Worm (Caenorhabditis elegans) whole organism, L2 larva: Measurements from ENCODE around the gene F28H7.3.

ENCODE experiments used
- C34F6.9 ChIP-seq: fragments of 150-350 bp; optimal IDR thresholded peaks from 2 replicates; lab custom pipeline; 2014; ENCODE audit warnings: missing biosample characterization, missing genetic modification characterization
- F13H6.1 ChIP-seq: sonication (generic microtip); optimal IDR thresholded peaks from 2 replicates; lab custom pipeline; 2016; ENCODE audit warnings: missing genetic modification characterization, missing compliant biosample characterization
- R02D3.7 ChIP-seq: fragments of 150-350 bp; optimal IDR thresholded peaks from 2 replicates; lab custom pipeline; 2014; ENCODE audit warnings: missing biosample characterization, missing genetic modification characterization
- Y55F3AM.14 ChIP-seq: fragments of 200-800 bp; sonication (Bioruptor generic); optimal IDR thresholded peaks from 2 replicates; lab custom pipeline; 2018; ENCODE audit warnings: mild to moderate bottlenecking, missing genetic modification characterization, missing compliant biosample characterization
- ZK546.5 ChIP-seq: sonication (generic microtip); optimal IDR thresholded peaks from 2 replicates; lab custom pipeline; 2017; ENCODE audit warnings: missing biosample characterization, missing genetic modification characterization
- aly-2 ChIP-seq: fragments of 150-350 bp; optimal IDR thresholded peaks from 2 replicates; lab custom pipeline; 2014; ENCODE audit warnings: missing biosample characterization, missing genetic modification characterization
- ama-1 ChIP-seq: fragments of 150-350 bp; optimal IDR thresholded peaks from 2 replicates; lab custom pipeline; 2018; ENCODE audit warnings: inconsistent platforms
- blmp-1 ChIP-seq: sonication (generic microtip); optimal IDR thresholded peaks from 2 replicates; lab custom pipeline; 2017; ENCODE audit warnings: missing genetic modification characterization, mild to moderate bottlenecking, missing compliant biosample characterization, antibody characterized with exemption, moderate library complexity; ENCODE audit not compliant: insufficient read depth
- ceh-16 ChIP-seq: fragments of 150-350 bp; optimal IDR thresholded peaks from 2 replicates; lab custom pipeline; 2014; ENCODE audit warnings: missing biosample characterization, missing genetic modification characterization
- ceh-82 ChIP-seq: fragments of 150-350 bp; optimal IDR thresholded peaks from 2 replicates; lab custom pipeline; 2014; ENCODE audit warnings: missing biosample characterization, missing genetic modification characterization
- crh-2 ChIP-seq: sonication (generic microtip); optimal IDR thresholded peaks from 2 replicates; lab custom pipeline; 2017; ENCODE audit warnings: missing biosample characterization, missing genetic modification characterization
- dmd-4 ChIP-seq: sonication (generic microtip); optimal IDR thresholded peaks from 2 replicates; lab custom pipeline; 2017; ENCODE audit warnings: missing biosample characterization, missing genetic modification characterization
- egl-27 ChIP-seq: sonication (generic microtip); optimal IDR thresholded peaks from 3 replicates; lab custom pipeline; 2017; ENCODE audit warnings: missing biosample characterization, missing genetic modification reagents, missing genetic modification characterization
- elt-3 ChIP-seq: sonication (generic microtip); optimal IDR thresholded peaks from 2 replicates; lab custom pipeline; 2017; ENCODE audit warnings: missing biosample characterization, missing genetic modification characterization
- gmeb-1 ChIP-seq: fragments of 150-350 bp; optimal IDR thresholded peaks from 2 replicates; lab custom pipeline; 2014; ENCODE audit warnings: missing biosample characterization, missing genetic modification characterization
- lin-11 ChIP-seq: fragments of 150-350 bp; sonication (generic microtip); optimal IDR thresholded peaks from 2 replicates; lab custom pipeline; 2014; ENCODE audit warnings: missing biosample characterization, missing genetic modification characterization, inconsistent platforms, mixed read lengths
- lin-13 ChIP-seq: fragments of 150-350 bp; optimal IDR thresholded peaks from 2 replicates; lab custom pipeline; 2014; ENCODE audit warnings: missing biosample characterization, missing genetic modification reagents, missing genetic modification characterization
- lin-39 ChIP-seq: fragments of 150-350 bp; optimal IDR thresholded peaks from 2 replicates; lab custom pipeline; 2014; ENCODE audit warnings: missing biosample characterization, missing genetic modification reagents, missing genetic modification characterization
- mbf-1 ChIP-seq: sonication (generic microtip); optimal IDR thresholded peaks from 2 replicates; lab custom pipeline; 2017; ENCODE audit warnings: missing biosample characterization, missing genetic modification characterization
- mdl-1 ChIP-seq, 2 experiments: fragments of 150-350 bp in 1 of 2; sonication (generic microtip) in 1 of 2; optimal IDR thresholded peaks; 2 replicates each; lab custom pipeline; 2017; ENCODE audit warnings: missing biosample characterization in 2 of 2, missing genetic modification characterization in 2 of 2
- nhr-10 ChIP-seq: sonication (generic microtip); optimal IDR thresholded peaks from 2 replicates; lab custom pipeline; 2017; ENCODE audit warnings: missing biosample characterization, missing genetic modification characterization
- nhr-11 ChIP-seq: fragments of 150-350 bp; optimal IDR thresholded peaks from 2 replicates; lab custom pipeline; 2014; ENCODE audit warnings: missing biosample characterization, missing genetic modification characterization
- nhr-129 ChIP-seq: fragments of 150-350 bp; optimal IDR thresholded peaks from 2 replicates; lab custom pipeline; 2014; ENCODE audit warnings: missing biosample characterization, missing genetic modification characterization
- nhr-21 ChIP-seq: fragments of 150-350 bp; optimal IDR thresholded peaks from 2 replicates; lab custom pipeline; 2014; ENCODE audit warnings: missing biosample characterization, missing genetic modification characterization
- nhr-237 ChIP-seq: fragments of 150-350 bp; optimal IDR thresholded peaks from 2 replicates; lab custom pipeline; 2014; ENCODE audit warnings: missing biosample characterization, missing genetic modification characterization
- nhr-25 ChIP-seq: fragments of 150-350 bp; sonication (generic microtip); optimal IDR thresholded peaks from 3 replicates; lab custom pipeline; 2014; ENCODE audit warnings: missing biosample characterization, missing genetic modification characterization
- nhr-77 ChIP-seq: fragments of 150-350 bp; optimal IDR thresholded peaks from 2 replicates; lab custom pipeline; 2014; ENCODE audit warnings: missing biosample characterization, missing genetic modification characterization
- peb-1 ChIP-seq: fragments of 150-350 bp; optimal IDR thresholded peaks from 2 replicates; lab custom pipeline; 2014; ENCODE audit warnings: missing biosample characterization, missing genetic modification characterization
- sem-4 ChIP-seq: fragments of 150-350 bp; optimal IDR thresholded peaks from 2 replicates; lab custom pipeline; 2014; ENCODE audit warnings: missing biosample characterization, missing genetic modification reagents, missing genetic modification characterization
- skn-1 ChIP-seq: sonication (generic microtip); optimal IDR thresholded peaks from 2 replicates; lab custom pipeline; 2017; ENCODE audit warnings: missing biosample characterization, missing genetic modification characterization
- unc-39 ChIP-seq: fragments of 150-350 bp; optimal IDR thresholded peaks from 2 replicates; lab custom pipeline; 2014; ENCODE audit warnings: missing biosample characterization, missing genetic modification characterization
- unc-55 ChIP-seq: fragments of 150-350 bp; sonication (generic microtip); optimal IDR thresholded peaks from 3 replicates; lab custom pipeline; 2014; ENCODE audit warnings: missing biosample characterization, missing genetic modification reagents, missing genetic modification characterization
- zag-1 ChIP-seq: fragments of 150-350 bp; optimal IDR thresholded peaks from 2 replicates; lab custom pipeline; 2014; ENCODE audit warnings: missing biosample characterization, missing genetic modification characterization
- ztf-1 ChIP-seq: fragments of 200-800 bp; sonication (Bioruptor generic); conservative IDR thresholded peaks from 2 replicates; pipeline ENCODE4 v1.3.6; 2022; ENCODE audit warnings: missing genetic modification characterization, missing compliant biosample characterization

F28H7.3 gene

DNA sequence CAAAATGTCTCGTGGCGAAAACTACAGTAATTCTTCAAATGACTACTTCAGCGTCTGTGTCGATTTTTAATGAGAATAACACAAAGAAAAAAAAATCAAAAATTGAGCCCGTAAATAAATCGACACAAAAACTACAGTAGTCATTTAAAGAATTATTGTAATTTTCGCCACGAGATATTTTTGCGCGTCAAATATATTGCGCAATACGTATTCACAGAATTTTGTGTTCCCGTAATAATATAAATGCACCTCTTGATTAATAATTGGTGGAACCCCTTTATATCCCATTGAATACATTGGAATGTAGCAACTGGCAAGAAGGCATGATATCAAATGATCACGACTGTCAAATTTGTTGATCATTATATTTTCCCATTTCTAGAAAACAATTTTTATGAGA lies 18.3 kb upstream of the F28H7.3 start:
- TF ChIP-seq F13H6.1 (tag; lab: Kevin White, UChicago) (no peak), nhr-10 (tag; lab: Kevin White, UChicago) (no peak), mdl-1 (tag; optimal IDR thresholded peaks at IDR 0.05; lab: Kevin White, UChicago) (no peak), nhr-11 (no peak), dmd-4 (tag; lab: Kevin White, UChicago) (no peak), lin-13 (GFP tag; lab: Kevin White, UChicago) (no peak), nhr-21 (no peak), ztf-1 (no peak), gmeb-1 (tag; lab: Kevin White, UChicago) (no peak), mbf-1 (tag; lab: Kevin White, UChicago) (no peak), unc-55 (GFP tag; lab: Kevin White, UChicago) (no peak), lin-11 (tag; lab: Kevin White, UChicago) (no peak), nhr-77 (tag; lab: Kevin White, UChicago) (no peak), elt-3 (tag; lab: Kevin White, UChicago) (no peak), peb-1 (no peak), skn-1 (no peak)

ce11 chrV:10764066-10764465 lies 13.5 kb upstream of the F28H7.3 start, which contains the start of gene ocr-1:
Gene ocr-1 (plus strand): TSS chrV:10764366.
- no peak for TF ChIP-seq ZK546.5 (tag; lab: Kevin White, UChicago)
- no peak for TF ChIP-seq crh-2 (tag; lab: Kevin White, UChicago)
- TF ChIP-seq nhr-11, result no peak
- no peak for TF ChIP-seq mdl-1 (tag; optimal IDR thresholded peaks at IDR 0.05; lab: Kevin White, UChicago)
- no peak for TF ChIP-seq elt-3 (tag; lab: Kevin White, UChicago)
- TF ChIP-seq F13H6.1 (tag; lab: Kevin White, UChicago), result no peak
- TF ChIP-seq zag-1 (tag; lab: Kevin White, UChicago), result no peak
- TF ChIP-seq Y55F3AM.14 (GFP tag; lab: Kevin White, UChicago), result no peak
- TF ChIP-seq unc-39 (tag; lab: Kevin White, UChicago), result no peak
- TF ChIP-seq sem-4, result no peak
- TF ChIP-seq nhr-129 (tag; lab: Kevin White, UChicago), result no peak
- no peak for TF ChIP-seq ama-1 (lab: Kevin White, UChicago)
- TF ChIP-seq R02D3.7, result no peak
- no peak for TF ChIP-seq peb-1
- TF ChIP-seq ceh-16 (tag; lab: Kevin White, UChicago), result no peak
- TF ChIP-seq nhr-10 (tag; lab: Kevin White, UChicago), result no peak
- TF ChIP-seq nhr-21, result no peak
- TF ChIP-seq egl-27 (tag; lab: Kevin White, UChicago), result no peak
- TF ChIP-seq C34F6.9 (tag; lab: Kevin White, UChicago), result no peak

DNA sequence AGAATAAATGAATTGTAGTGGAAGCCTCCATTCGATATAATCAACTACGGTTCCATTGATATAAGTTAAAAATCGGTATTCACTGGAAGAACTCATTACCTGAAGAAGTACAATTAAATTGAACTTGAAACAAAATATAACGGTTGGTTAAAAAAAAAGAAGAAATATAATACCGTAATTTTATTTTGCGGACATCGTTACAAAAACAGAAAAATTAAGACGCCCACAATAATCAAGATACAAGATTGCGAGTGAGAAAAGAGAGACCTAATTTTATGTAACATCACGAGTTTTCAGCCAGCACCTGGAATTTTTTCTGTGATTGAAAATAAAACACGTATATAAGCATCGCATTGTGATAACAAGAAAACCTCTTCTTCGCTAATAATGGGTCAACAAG lies 12.1 kb upstream of the F28H7.3 start, which contains the start of gene sre-6:
sre-6 (minus strand) TSS at position 101 of the 400 bp plus-strand sequence.
- TF ChIP-seq ceh-82 (tag; lab: Kevin White, UChicago) (no peak), aly-2 (no peak), lin-39 (no peak), unc-39 (tag; lab: Kevin White, UChicago) (no peak), sem-4 (no peak), C34F6.9 (tag; lab: Kevin White, UChicago) (no peak), nhr-10 (tag; lab: Kevin White, UChicago) (no peak)

ce11 chrV:10760839-10761238 lies 10.3 kb upstream of the F28H7.3 start:
- peak; percentile 31 for TF ChIP-seq nhr-25 (tag; lab: Kevin White, UChicago)
- no peak for TF ChIP-seq aly-2
- no peak for TF ChIP-seq mbf-1 (tag; lab: Kevin White, UChicago)
- TF ChIP-seq, all 48 proteins: peak for 1

- TF ChIP-seq blmp-1 (peak; percentile 27), peb-1 (no peak), nhr-25 (tag; lab: Kevin White, UChicago) (peak; percentile 21), nhr-237 (tag; lab: Kevin White, UChicago) (no peak), gmeb-1 (tag; lab: Kevin White, UChicago) (no peak)
Observed at ce11 chrV:10758658-10759057, 8.1 kb upstream of the F28H7.3 start, which contains the start of gene F28H7.8. Gene F28H7.8 (plus strand): TSS chrV:10758958.
